Worm (Caenorhabditis elegans): ENCODE measurements around the gene srx-21.

DNA sequence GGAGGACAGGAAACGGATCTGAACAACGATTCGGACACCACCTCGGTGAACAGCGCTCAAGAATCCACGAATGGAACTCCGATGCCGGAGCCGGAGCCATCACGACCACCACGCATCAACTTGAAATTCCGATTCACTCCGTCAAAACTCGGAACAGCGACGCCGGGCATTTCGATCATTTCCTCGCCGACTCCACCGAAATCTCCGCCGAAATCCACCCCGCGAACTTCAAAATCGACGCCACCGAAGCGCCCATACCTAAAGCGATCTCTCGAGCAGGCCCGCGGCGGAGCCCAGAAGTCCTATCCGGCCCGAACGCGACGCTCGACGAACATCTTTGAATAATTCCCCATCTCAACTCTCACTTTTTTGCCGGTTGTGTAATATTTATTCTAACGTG is 12.7 kb downstream of the srx-21 start:
- TF ChIP-seq tbx-2 (tag; optimal IDR thresholded peaks at IDR 0.05) (no peak), ceh-30 (tag; optimal IDR thresholded peaks at IDR 0.05) (no peak), pros-1 (tag; optimal IDR thresholded peaks at IDR 0.05) (no peak), C08G9.2 (tag; optimal IDR thresholded peaks at IDR 0.05) (no peak), pha-4 (tag; optimal IDR thresholded peaks at IDR 0.05) (no peak), hlh-30 (tag; optimal IDR thresholded peaks at IDR 0.05; ENCODE audit: insufficient read depth) (no peak), rnt-1 (tag; optimal IDR thresholded peaks at IDR 0.05) (no peak), fkh-10 (GFP tag; optimal IDR thresholded peaks at IDR 0.05) (no peak), ets-4 (tag; optimal IDR thresholded peaks at IDR 0.05) (no peak)
